Worm (Caenorhabditis elegans): ENCODE results near the gene srw-16.

- TF ChIP-seq zfh-2 (GFP tag; conservative IDR thresholded peaks at IDR 0.05) (no peak), ama-1 (optimal IDR thresholded peaks at IDR 0.05) (no peak), ama-1 (GFP tag; optimal IDR thresholded peaks at IDR 0.05) (no peak)
Observed at ce11 chrV:15274757-15275156, at the start of gene srw-16.

All from whole organism, young adult.